Fruit fly (Drosophila melanogaster): ENCODE measurements around the gene hzg.

Gene hzg

dm6 chr3L:16025020-16025680 lies 20.6 kb upstream of the hzg start (continued):
- peak; percentile 61 for TF ChIP-seq cg (GFP tag; optimal IDR thresholded peaks at IDR 0.05)
- no peak for TF ChIP-seq crp (GFP tag; optimal IDR thresholded peaks at IDR 0.05)
- no peak for TF ChIP-seq h (optimal IDR thresholded peaks at IDR 0.05)
- TF ChIP-seq CG16863 (GFP tag; optimal IDR thresholded peaks at IDR 0.05): no peak
- TF ChIP-seq az2 (GFP tag; optimal IDR thresholded peaks at IDR 0.05): no peak
- TF ChIP-seq zfh1 (GFP tag; IDR thresholded peaks at IDR 0.05): 0 out of 3 replicates have a peak, but pooled peaks have one; percentile 15
- no peak for TF ChIP-seq sna (GFP tag; IDR thresholded peaks at IDR 0.05; ENCODE audit: partially characterized antibody)
- TF ChIP-seq sob (GFP tag; IDR thresholded peaks at IDR 0.05): 0 out of 2 replicates have a peak, but pooled peaks have one; percentile 17
- TF ChIP-seq CG34422 (GFP tag; IDR thresholded peaks at IDR 0.05): no peak
- TF ChIP-seq bsh (GFP tag; optimal IDR thresholded peaks at IDR 0.05): no peak
- peak; percentile 39 for TF ChIP-seq twi (tag; optimal IDR thresholded peaks at IDR 0.05)
- no peak for TF ChIP-seq Neu2 (GFP tag; optimal IDR thresholded peaks at IDR 0.05; ENCODE audit: borderline replicate concordance)
- no peak for TF ChIP-seq stwl (tag; optimal IDR thresholded peaks at IDR 0.05)
- no peak for TF ChIP-seq sens (GFP tag)
- TF ChIP-seq grn (GFP tag; optimal IDR thresholded peaks at IDR 0.05): peak; percentile 32
- TF ChIP-seq CG11504 (tag; optimal IDR thresholded peaks at IDR 0.05): no peak
- no peak for TF ChIP-seq Hmr (GFP tag; optimal IDR thresholded peaks at IDR 0.05)
- peak in 1 of 2 experiments; percentile 96 for TF ChIP-seq tll (GFP tag; optimal IDR thresholded peaks at IDR 0.05)
- TF ChIP-seq oc (tag; optimal IDR thresholded peaks at IDR 0.05): peak; percentile 24
- peak; percentile 46 for TF ChIP-seq CG15269 (tag; optimal IDR thresholded peaks at IDR 0.05)
- TF ChIP-seq Dp (GFP tag; optimal IDR thresholded peaks at IDR 0.05): no peak
- TF ChIP-seq CG6689 (GFP tag; IDR thresholded peaks at IDR 0.05): 0 out of 2 replicates have a peak, but pooled peaks have one; percentile 3
- TF ChIP-seq D (optimal IDR thresholded peaks at IDR 0.05): peak; percentile 77
- TF ChIP-seq D (GFP tag; optimal IDR thresholded peaks at IDR 0.05): no peak
- no peak for TF ChIP-seq esg (GFP tag; conservative IDR thresholded peaks at IDR 0.05)
- TF ChIP-seq phol (tag; optimal IDR thresholded peaks at IDR 0.05): no peak
- TF ChIP-seq HHEX (GFP tag; optimal IDR thresholded peaks at IDR 0.05): no peak
- TF ChIP-seq dpn (GFP tag; optimal IDR thresholded peaks at IDR 0.05): no peak
- TF ChIP-seq CG12659 (GFP tag; optimal IDR thresholded peaks at IDR 0.05): no peak
- no peak for TF ChIP-seq CG18262 (tag; optimal IDR thresholded peaks at IDR 0.05)
- TF ChIP-seq nom (GFP tag; optimal IDR thresholded peaks at IDR 0.05): no peak
- no peak for TF ChIP-seq CG3726 (GFP tag; IDR thresholded peaks at IDR 0.05)
- no peak for TF ChIP-seq CG3407 (GFP tag; optimal IDR thresholded peaks at IDR 0.05)
- no peak for TF ChIP-seq danr (GFP tag; IDR thresholded peaks at IDR 0.05)
- TF ChIP-seq CG11560 (tag; IDR thresholded peaks at IDR 0.05): no peak
- no peak for TF ChIP-seq CG1602 (GFP tag; optimal IDR thresholded peaks at IDR 0.05)
- peak; percentile 95 for TF ChIP-seq cad (GFP tag; optimal IDR thresholded peaks at IDR 0.05)
- no peak for TF ChIP-seq bigmax (GFP tag; optimal IDR thresholded peaks at IDR 0.05)
- TF ChIP-seq fd3F (GFP tag; optimal IDR thresholded peaks at IDR 0.05): no peak
- TF ChIP-seq CG4360 (GFP tag; IDR thresholded peaks at IDR 0.05): peak; percentile 77
- peak; percentile 91 for TF ChIP-seq kni (GFP tag; optimal IDR thresholded peaks at IDR 0.05)
- no peak for TF ChIP-seq CG1792 (GFP tag; optimal IDR thresholded peaks at IDR 0.05)
- TF ChIP-seq ac (GFP tag; optimal IDR thresholded peaks at IDR 0.05): peak; percentile 62
- TF ChIP-seq CG7928 (GFP tag; optimal IDR thresholded peaks at IDR 0.05): no peak
- TF ChIP-seq croc (GFP tag; conservative IDR thresholded peaks at IDR 0.05): no peak
- peak; percentile 9 for TF ChIP-seq Med (GFP tag)
- 0 out of 2 replicates have a peak, but pooled peaks have one; percentile 23 for TF ChIP-seq CG11247 (GFP tag; IDR thresholded peaks at IDR 0.05)
- TF ChIP-seq pan (optimal IDR thresholded peaks at IDR 0.05): peak in 1 of 2 experiments; percentile 59
- peak in 1 of 2 experiments; percentile 67 for TF ChIP-seq pan (GFP tag; optimal IDR thresholded peaks at IDR 0.05 in 1 of 2, IDR thresholded peaks at IDR 0.05 in 1 of 2)
- no peak for TF ChIP-seq CG6854 (GFP tag; optimal IDR thresholded peaks at IDR 0.05)
